Fruit fly (Drosophila melanogaster) Kc167 (cell line): ENCODE measurements around the gene TfIIA-S-2.

Experiments
- Myc ChIP-seq: fragments of >200 bp; optimal IDR thresholded peaks from 2 replicates; lab custom pipeline; 2017; ENCODE audit warnings: missing external identifiers
- Sin3A ChIP-seq: fragments of >200 bp; optimal IDR thresholded peaks from 2 replicates; lab custom pipeline; 2018; ENCODE audit warnings: missing external identifiers
- h ChIP-seq: fragments of >200 bp; optimal IDR thresholded peaks from 3 replicates; lab custom pipeline; 2018; ENCODE audit warnings: missing external identifiers
- psq ChIP-seq: fragments of >200 bp; optimal IDR thresholded peaks from 2 replicates; lab custom pipeline; 2017; ENCODE audit warnings: missing external identifiers
- ttk ChIP-seq: sonication (Bioruptor generic); optimal IDR thresholded peaks from 2 replicates; lab custom pipeline; 2017; ENCODE audit warnings: missing external identifiers

DNA sequence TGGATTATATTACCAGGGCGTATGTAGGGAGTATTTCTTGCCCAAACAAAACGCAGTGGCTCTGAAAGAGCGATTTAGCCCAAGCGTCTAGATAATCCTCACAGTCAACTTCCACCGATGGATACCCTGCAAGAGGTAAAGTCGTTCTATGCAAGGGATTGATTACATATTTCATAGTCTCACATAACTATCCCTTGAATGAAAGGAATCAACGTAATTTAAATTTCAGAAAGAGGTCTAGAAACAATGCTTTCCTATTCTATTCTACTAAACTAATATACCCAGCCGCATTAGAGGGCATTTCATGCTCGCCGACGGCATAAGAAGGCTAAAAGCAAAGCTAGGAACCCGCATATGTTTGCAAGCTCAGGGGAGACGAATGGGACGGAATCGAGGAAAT, 44.6 kb downstream of the TfIIA-S-2 start:
- TF ChIP-seq h: no peak
- no peak for TF ChIP-seq Myc (lab: Kevin White, UChicago)
- TF ChIP-seq Sin3A: no peak
- no peak for TF ChIP-seq psq
- TF ChIP-seq ttk (lab: Kevin White, UChicago): no peak
